Worm (Caenorhabditis elegans): Measurements from ENCODE around the gene slc-17.8.
A peak's percentile ranks its signal among the peaks of the same experiment; 100 is the strongest.
"Not testable (repeated sequence)": the region's sequence is repeated elsewhere in the genome, so short reads cannot be mapped to it uniquely, and the experiment has no call there.

The slc-17.8 gene

ce11 chrV:8586472-8586871 is 41.1 kb upstream of the slc-17.8 start:
- TF ChIP-seq snpc-4 (GFP tag; optimal IDR thresholded peaks at IDR 0.05) (no peak), snpc-4 (tag; optimal IDR thresholded peaks at IDR 0.05) (no peak), madf-8 (GFP tag; conservative IDR thresholded peaks at IDR 0.05) (no peak), lin-40 (tag; optimal IDR thresholded peaks at IDR 0.05) (no peak), zim-3 (tag; optimal IDR thresholded peaks at IDR 0.05) (no peak), aptf-2 (GFP tag; conservative IDR thresholded peaks at IDR 0.05) (no peak), ceh-100 (GFP tag; IDR thresholded peaks at IDR 0.05) (no peak), F57A8.1 (GFP tag; optimal IDR thresholded peaks at IDR 0.05) (no peak), ztf-18 (tag; optimal IDR thresholded peaks at IDR 0.05) (no peak), ztf-25 (GFP tag; IDR thresholded peaks at IDR 0.05) (no peak), B0019.2 (GFP tag; conservative IDR thresholded peaks at IDR 0.05) (no peak), mel-28 (tag; optimal IDR thresholded peaks at IDR 0.05; ENCODE audit: borderline replicate concordance) (no peak), mcd-1 (GFP tag; IDR thresholded peaks at IDR 0.05) (no peak), dpff-1 (tag; optimal IDR thresholded peaks at IDR 0.05) (no peak), egl-18 (GFP tag; IDR thresholded peaks at IDR 0.05) (no peak), attf-6 (GFP tag; IDR thresholded peaks at IDR 0.05) (no peak), nfya-2 (GFP tag; IDR thresholded peaks at IDR 0.05) (no peak)

- TF ChIP-seq cebp-1 (GFP tag; IDR thresholded peaks at IDR 0.05) (no peak), cebp-1 (tag; optimal IDR thresholded peaks at IDR 0.05) (no peak), ceh-58 (GFP tag; IDR thresholded peaks at IDR 0.05) (no peak), F57A8.1 (GFP tag; optimal IDR thresholded peaks at IDR 0.05) (no peak), rcor-1 (GFP tag; IDR thresholded peaks at IDR 0.05) (no peak), hlh-12 (tag; optimal IDR thresholded peaks at IDR 0.05) (no peak), atf-7 (tag; optimal IDR thresholded peaks at IDR 0.05) (no peak), F37B4.10 (GFP tag; IDR thresholded peaks at IDR 0.05) (no peak), T07F8.4 (tag; optimal IDR thresholded peaks at IDR 0.05) (no peak), nfyb-1 (GFP tag; IDR thresholded peaks at IDR 0.05) (no peak), aptf-2 (GFP tag; conservative IDR thresholded peaks at IDR 0.05) (no peak), lir-1 (GFP tag; conservative IDR thresholded peaks at IDR 0.05) (no peak), hmg-1.2 (GFP tag; IDR thresholded peaks at IDR 0.05) (no peak), nhr-90 (tag; optimal IDR thresholded peaks at IDR 0.05) (no peak), mel-28 (tag; optimal IDR thresholded peaks at IDR 0.05; ENCODE audit: borderline replicate concordance) (no peak), attf-5 (GFP tag; optimal IDR thresholded peaks at IDR 0.05) (no peak)
These were observed 35.6 kb upstream of the slc-17.8 start, which contains the start of gene C10B5.1 for ce11 chrV:8580961-8581360. C10B5.1 (plus strand) TSS chrV:8581261.

ce11 chrV:8574762-8575161 is 29.4 kb upstream of the slc-17.8 start, which contains the start of gene F25G6.1:
F25G6.1 (plus strand) TSS chrV:8575062.
- TF ChIP-seq lag-1 (GFP tag; IDR thresholded peaks at IDR 0.05); D2030.7 (GFP tag; IDR thresholded peaks at IDR 0.05); lin-54 (GFP tag; optimal IDR thresholded peaks at IDR 0.05): not testable (repeated sequence)

DNA sequence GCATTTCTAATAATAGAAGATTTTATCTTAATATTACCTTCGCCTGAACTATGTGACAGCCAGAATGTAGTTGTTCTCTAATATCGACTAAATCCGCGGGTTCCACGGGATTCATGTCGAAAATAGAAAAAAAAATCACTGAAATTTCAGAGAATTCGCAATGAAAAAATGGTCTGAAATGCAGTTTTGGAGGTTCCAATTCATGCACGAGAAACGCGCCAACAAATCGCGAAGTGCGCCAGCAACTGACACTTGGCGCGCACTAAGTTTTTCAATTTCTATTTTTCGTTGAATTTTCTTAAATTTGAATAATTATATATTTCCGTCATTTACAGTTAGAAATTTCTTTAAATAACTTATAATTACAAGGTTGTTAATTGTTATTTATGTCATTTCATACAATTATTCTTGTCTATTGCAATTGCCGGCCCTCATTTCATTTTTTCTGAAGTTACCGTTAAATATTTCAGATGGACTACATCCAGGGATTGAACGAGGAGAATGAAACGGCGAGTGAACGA is 24.5 kb upstream of the slc-17.8 start, which contains the start of the genes F25G6.9 and symk-1:
Gene F25G6.9 (minus strand): TSS at position 160 of the 521 bp plus-strand sequence.
Gene symk-1 (plus strand): TSS at position 471 of the 521 bp plus-strand sequence.
- TF ChIP-seq mcd-1 (GFP tag; IDR thresholded peaks at IDR 0.05) (peak; percentile 71), dox-1 (GFP tag; IDR thresholded peaks at IDR 0.05) (peak; percentile 55; the same call in 1 of the 2 replicates), B0336.3 (GFP tag; IDR thresholded peaks at IDR 0.05) (0 out of 2 replicates have a peak, but pooled peaks have one; percentile 28), snpc-4 (GFP tag; optimal IDR thresholded peaks at IDR 0.05) (no peak), snpc-4 (tag; optimal IDR thresholded peaks at IDR 0.05) (peak in 2 of 4 experiments; percentile 42 to 55), F55B11.4 (tag; optimal IDR thresholded peaks at IDR 0.05; ENCODE audit: borderline replicate concordance, insufficient read depth) (no peak), ZK185.1 (tag; optimal IDR thresholded peaks at IDR 0.05; ENCODE audit: poor library complexity, severe bottlenecking) (peak; percentile 45), madf-10 (tag; optimal IDR thresholded peaks at IDR 0.05) (no peak), mxl-1 (tag; optimal IDR thresholded peaks at IDR 0.05) (no peak), F39B2.1 (GFP tag; IDR thresholded peaks at IDR 0.05) (no peak), ztf-18 (tag; optimal IDR thresholded peaks at IDR 0.05) (peak; percentile 96), Y53G8AR.9 (GFP tag; conservative IDR thresholded peaks at IDR 0.05) (0 out of 2 replicates have a peak, but pooled peaks have one; percentile 25), hsf-1 (GFP tag; IDR thresholded peaks at IDR 0.05) (0 out of 2 replicates have a peak, but pooled peaks have one; percentile 21), egl-18 (GFP tag; IDR thresholded peaks at IDR 0.05) (no peak), lin-35 (GFP tag; optimal IDR thresholded peaks at IDR 0.05) (peak in 1 of 3 experiments; percentile 42), D2030.7 (GFP tag; IDR thresholded peaks at IDR 0.05) (peak; percentile 23; the same call in 1 of the 2 replicates), snpc-3.4 (tag; optimal IDR thresholded peaks at IDR 0.05) (peak; percentile 19)
